Worm (Caenorhabditis elegans): Measurements from ENCODE around the gene sup-10.

Gene sup-10

DNA sequence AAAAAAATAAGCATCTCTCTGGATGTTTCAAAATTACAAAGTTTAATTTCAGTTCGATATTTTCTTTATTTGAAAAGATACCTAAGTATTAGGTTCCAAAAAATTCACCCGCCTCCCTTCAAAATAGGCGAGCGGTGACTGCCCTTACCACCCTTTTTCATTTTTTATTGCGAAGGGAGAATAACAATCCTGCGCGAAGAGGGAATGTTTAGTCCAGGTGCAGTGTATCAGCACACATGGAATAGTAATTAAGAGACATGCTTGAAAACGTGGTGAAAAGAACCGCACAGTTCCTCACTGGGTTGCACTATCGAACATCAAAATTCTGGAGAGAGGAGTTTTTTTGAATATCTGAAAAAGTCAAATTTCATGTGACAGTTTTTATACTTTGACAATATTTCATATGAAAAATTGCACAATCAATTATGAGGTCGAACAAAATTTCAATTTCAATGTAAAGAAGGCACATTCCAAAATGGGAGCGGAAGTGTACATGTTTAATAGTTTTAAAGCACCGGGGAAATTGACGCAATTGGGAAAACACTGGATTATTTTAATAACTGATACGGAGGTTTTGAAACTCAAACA is 16.3 kb downstream of the sup-10 start:
- TF ChIP-seq ztf-18 (tag; optimal IDR thresholded peaks at IDR 0.05) = no peak
- TF ChIP-seq ama-1 (optimal IDR thresholded peaks at IDR 0.05) = no peak
- no peak for TF ChIP-seq ama-1 (GFP tag; optimal IDR thresholded peaks at IDR 0.05)
- peak; percentile 91 for TF ChIP-seq C06A6.2 (GFP tag; conservative IDR thresholded peaks at IDR 0.05)
- TF ChIP-seq somi-1 (GFP tag; optimal IDR thresholded peaks at IDR 0.05) = peak; percentile 69
- TF ChIP-seq snpc-4 (GFP tag; optimal IDR thresholded peaks at IDR 0.05) = no peak
- peak in 2 of 4 experiments; percentile 63 to 76 for TF ChIP-seq snpc-4 (tag; optimal IDR thresholded peaks at IDR 0.05)
- TF ChIP-seq ztf-3 (GFP tag; optimal IDR thresholded peaks at IDR 0.05) = peak; percentile 49
- TF ChIP-seq F10E7.11 (tag; optimal IDR thresholded peaks at IDR 0.05) = peak; percentile 22
- peak; percentile 81 for TF ChIP-seq hmg-1.2 (GFP tag; IDR thresholded peaks at IDR 0.05)
- no peak for TF ChIP-seq F23B12.7 (tag; optimal IDR thresholded peaks at IDR 0.05; ENCODE audit: insufficient read depth)
- TF ChIP-seq pha-4 (tag; optimal IDR thresholded peaks at IDR 0.05) = no peak
- TF ChIP-seq F55B11.4 (tag; optimal IDR thresholded peaks at IDR 0.05; ENCODE audit: borderline replicate concordance, insufficient read depth) = no peak
- peak; percentile 95 for TF ChIP-seq gei-17 (GFP tag; optimal IDR thresholded peaks at IDR 0.05)
- peak; percentile 49; the same call in 1 of the 2 replicates for TF ChIP-seq C17E4.6 (GFP tag; IDR thresholded peaks at IDR 0.05)
- TF ChIP-seq K12H6.12 (tag; optimal IDR thresholded peaks at IDR 0.05) = peak; percentile 74
- no peak for TF ChIP-seq mes-4 (tag; optimal IDR thresholded peaks at IDR 0.05)
- TF ChIP-seq nfya-1 (tag; optimal IDR thresholded peaks at IDR 0.05; ENCODE audit: borderline replicate concordance, insufficient read depth) = no peak
- TF ChIP-seq attf-6 (GFP tag; IDR thresholded peaks at IDR 0.05) = no peak
- no peak for TF ChIP-seq hsf-1 (GFP tag; IDR thresholded peaks at IDR 0.05)
- TF ChIP-seq ztf-28 (GFP tag; IDR thresholded peaks at IDR 0.05) = no peak
- no peak for TF ChIP-seq lsl-1 (GFP tag; optimal IDR thresholded peaks at IDR 0.05)
- TF ChIP-seq snpc-1.3 (tag; optimal IDR thresholded peaks at IDR 0.05; ENCODE audit: insufficient read depth) = no peak
- TF ChIP-seq lag-1 (GFP tag; IDR thresholded peaks at IDR 0.05) = 0 out of 2 replicates have a peak, but pooled peaks have one; percentile 77
- TF ChIP-seq egl-44 (GFP tag; IDR thresholded peaks at IDR 0.05) = peak; percentile 83; the same call in 1 of the 2 replicates
- TF ChIP-seq unc-130 (GFP tag; optimal IDR thresholded peaks at IDR 0.05) = no peak
- TF ChIP-seq Y79H2A.3 (GFP tag; conservative IDR thresholded peaks at IDR 0.05) = no peak
- TF ChIP-seq Y95B8A.8 (GFP tag; IDR thresholded peaks at IDR 0.05) = peak; percentile 44; the same call in 1 of the 2 replicates
- peak; percentile 89 for TF ChIP-seq B0336.3 (GFP tag; IDR thresholded peaks at IDR 0.05)
- TF ChIP-seq nfya-2 (GFP tag; IDR thresholded peaks at IDR 0.05) = no peak
- no peak for TF ChIP-seq die-1 (tag; optimal IDR thresholded peaks at IDR 0.05)
- TF ChIP-seq lin-54 (GFP tag; optimal IDR thresholded peaks at IDR 0.05) = no peak
- peak; percentile 83 for TF ChIP-seq lir-1 (GFP tag; conservative IDR thresholded peaks at IDR 0.05)
- peak in 1 of 3 experiments; percentile 66 for TF ChIP-seq lin-35 (GFP tag; optimal IDR thresholded peaks at IDR 0.05)
- peak; percentile 52 for TF ChIP-seq chd-7 (tag; optimal IDR thresholded peaks at IDR 0.05)
- 0 out of 2 replicates have a peak, but pooled peaks have one; percentile 54 for TF ChIP-seq Y67H2A.10 (GFP tag; conservative IDR thresholded peaks at IDR 0.05)
- peak; percentile 98 for TF ChIP-seq K11D2.4 (GFP tag; IDR thresholded peaks at IDR 0.05)
- TF ChIP-seq sea-2 (GFP tag; IDR thresholded peaks at IDR 0.05) = no peak
- TF ChIP-seq rpc-1 (optimal IDR thresholded peaks at IDR 0.05) = no peak
- no peak for TF ChIP-seq rpc-1 (tag; optimal IDR thresholded peaks at IDR 0.05)
- no peak for TF ChIP-seq dpff-1 (tag; optimal IDR thresholded peaks at IDR 0.05)
- TF ChIP-seq nhr-80 (tag; optimal IDR thresholded peaks at IDR 0.05) = peak; percentile 65
- TF ChIP-seq nhr-179 (tag; optimal IDR thresholded peaks at IDR 0.05) = no peak
- peak; percentile 76 for TF ChIP-seq atf-7 (tag; optimal IDR thresholded peaks at IDR 0.05)
- no peak for TF ChIP-seq fkh-3 (tag; optimal IDR thresholded peaks at IDR 0.05)
- TF ChIP-seq xnd-1 (tag; optimal IDR thresholded peaks at IDR 0.05) = no peak
- TF ChIP-seq ccch-3 (GFP tag; optimal IDR thresholded peaks at IDR 0.05) = no peak
- TF ChIP-seq attf-3 (GFP tag; conservative IDR thresholded peaks at IDR 0.05) = peak; percentile 47; the same call in 1 of the 2 replicates
- no peak for TF ChIP-seq sdz-38 (tag; optimal IDR thresholded peaks at IDR 0.05)

Data from whole organism, young adult.